Worm (Caenorhabditis elegans): ENCODE measurements around the gene H38K22.7.

Gene H38K22.7

ce11 chrIII:4362332-4362731 lies 40.8 kb downstream of the H38K22.7 start (continued):
- TF ChIP-seq snu-23 (GFP tag; optimal IDR thresholded peaks at IDR 0.05) (peak; percentile 49), efl-1 (optimal IDR thresholded peaks at IDR 0.05) (peak in 1 of 2 experiments; percentile 17), efl-1 (GFP tag; optimal IDR thresholded peaks at IDR 0.05 in 1 of 2) (peak in 1 of 2 experiments; percentile 55), sox-4 (tag; optimal IDR thresholded peaks at IDR 0.05) (no peak), aly-2 (tag; optimal IDR thresholded peaks at IDR 0.05) (no peak), pax-3 (tag; optimal IDR thresholded peaks at IDR 0.05) (no peak), nhr-237 (tag; optimal IDR thresholded peaks at IDR 0.05) (no peak), elt-3 (tag; optimal IDR thresholded peaks at IDR 0.05) (no peak), nhr-77 (tag; optimal IDR thresholded peaks at IDR 0.05) (no peak), nhr-90 (tag; optimal IDR thresholded peaks at IDR 0.05; ENCODE audit: poor library complexity) (peak; percentile 47), unc-98 (GFP tag; IDR thresholded peaks at IDR 0.05) (no peak), lin-35 (GFP tag; optimal IDR thresholded peaks at IDR 0.05) (peak in 1 of 2 experiments; percentile 55), mep-1 (tag; optimal IDR thresholded peaks at IDR 0.05) (no peak), unc-62 (GFP tag; optimal IDR thresholded peaks at IDR 0.05) (no peak), aha-1 (tag; optimal IDR thresholded peaks at IDR 0.05) (no peak), nhr-28 (tag; optimal IDR thresholded peaks at IDR 0.05) (no peak), pag-3 (tag; optimal IDR thresholded peaks at IDR 0.05; ENCODE audit: borderline replicate concordance, insufficient read depth) (no peak), unc-130 (tag; optimal IDR thresholded peaks at IDR 0.05) (no peak), nhr-71 (tag; optimal IDR thresholded peaks at IDR 0.05) (peak; percentile 32), mef-2 (tag; optimal IDR thresholded peaks at IDR 0.05) (no peak), C34B4.2 (tag; optimal IDR thresholded peaks at IDR 0.05) (no peak), rnt-1 (tag; optimal IDR thresholded peaks at IDR 0.05) (peak; percentile 48), swsn-7 (tag; optimal IDR thresholded peaks at IDR 0.05) (peak; percentile 10), ztf-11 (tag; optimal IDR thresholded peaks at IDR 0.05) (no peak)

- no peak for TF ChIP-seq Y116A8C.19 (tag; optimal IDR thresholded peaks at IDR 0.05; ENCODE audit: borderline replicate concordance)
- no peak for TF ChIP-seq F16B12.6 (tag; optimal IDR thresholded peaks at IDR 0.05)
- TF ChIP-seq skn-1 (tag; optimal IDR thresholded peaks at IDR 0.05), result no peak
- no peak for TF ChIP-seq elt-2 (tag; optimal IDR thresholded peaks at IDR 0.05)
- no peak for TF ChIP-seq hlh-4 (tag; optimal IDR thresholded peaks at IDR 0.05)
- TF ChIP-seq nhr-76 (tag; optimal IDR thresholded peaks at IDR 0.05), result no peak
- no peak for TF ChIP-seq nhr-90 (tag; optimal IDR thresholded peaks at IDR 0.05; ENCODE audit: poor library complexity)
- no peak for TF ChIP-seq sup-37 (GFP tag; optimal IDR thresholded peaks at IDR 0.05)
- no peak for TF ChIP-seq mef-2 (tag; optimal IDR thresholded peaks at IDR 0.05)
- no peak for TF ChIP-seq grh-1 (GFP tag; IDR thresholded peaks at IDR 0.05)
- TF ChIP-seq lin-15B (tag; optimal IDR thresholded peaks at IDR 0.05), result no peak
- TF ChIP-seq dpl-1 (GFP tag; optimal IDR thresholded peaks at IDR 0.05), result peak in 1 of 3 experiments; percentile 24
- no peak for TF ChIP-seq ceh-82 (tag; optimal IDR thresholded peaks at IDR 0.05)
- no peak for TF ChIP-seq C16A3.4 (tag; optimal IDR thresholded peaks at IDR 0.05)
- no peak for TF ChIP-seq lin-13 (GFP tag; optimal IDR thresholded peaks at IDR 0.05)
- TF ChIP-seq aha-1 (tag; optimal IDR thresholded peaks at IDR 0.05), result no peak
- TF ChIP-seq lsy-2 (tag; optimal IDR thresholded peaks at IDR 0.05), result peak; percentile 0 to 32
- TF ChIP-seq lin-35 (GFP tag; optimal IDR thresholded peaks at IDR 0.05), result peak in 1 of 2 experiments; percentile 18
- no peak for TF ChIP-seq mab-9 (GFP tag; IDR thresholded peaks at IDR 0.05)
- TF ChIP-seq fos-1 (tag; optimal IDR thresholded peaks at IDR 0.05), result no peak
These were observed 43.5 kb downstream of the H38K22.7 start, which contains the start of gene ckb-1 for ce11 chrIII:4364974-4365373. Gene ckb-1, plus strand, starts transcription at chrIII:4365274.

- TF ChIP-seq xbp-1 (tag; optimal IDR thresholded peaks at IDR 0.05) (peak; percentile 71), nhr-47 (tag; optimal IDR thresholded peaks at IDR 0.05) (no peak)
These were observed 46.1 kb downstream of the H38K22.7 start, which contains the start of gene ckb-2 for ce11 chrIII:4367649-4368048. Gene ckb-2, plus strand, starts transcription at chrIII:4367949.
